Fruit fly (Drosophila melanogaster) whole organism, prepupa: ENCODE data around the gene CG13041.

Experiments used
- Blimp-1 ChIP-seq: fragments of 200-800 bp; sonication (Bioruptor generic); optimal IDR thresholded peaks from 3 replicates; lab custom pipeline; 2017; ENCODE audit warnings: missing biosample characterization, missing genetic modification characterization, mild to moderate bottlenecking, moderate library complexity, missing genetic modification reagents
- CG10631 ChIP-seq: fragments of 200-800 bp; sonication (Bioruptor generic); optimal IDR thresholded peaks from 2 replicates; lab custom pipeline; 2016; ENCODE audit warnings: missing biosample characterization, missing genetic modification characterization
- CG10669 ChIP-seq: fragments of 200-800 bp; sonication (Bioruptor generic); optimal IDR thresholded peaks from 3 replicates; lab custom pipeline; 2018; ENCODE audit warnings: missing biosample characterization, mild to moderate bottlenecking, missing genetic modification characterization, moderate library complexity
- CG15336 ChIP-seq: fragments of 200-800 bp; sonication (Bioruptor generic); IDR thresholded peaks from 2 replicates; pipeline ENCODE4 v1.3.6; 2022; ENCODE audit warnings: missing biosample characterization, missing genetic modification characterization
- CG1621 ChIP-seq: fragments of 200-800 bp; sonication (Bioruptor generic); optimal IDR thresholded peaks from 3 replicates; lab custom pipeline; 2018; ENCODE audit warnings: missing biosample characterization, mild to moderate bottlenecking, missing genetic modification characterization
- CG16779 ChIP-seq: fragments of 200-800 bp; sonication (Bioruptor generic); optimal IDR thresholded peaks from 3 replicates; lab custom pipeline; 2017; ENCODE audit warnings: missing biosample characterization, mild to moderate bottlenecking, missing genetic modification characterization
- CG3032 ChIP-seq: fragments of 200-800 bp; optimal IDR thresholded peaks from 2 replicates; lab custom pipeline; 2019; ENCODE audit warnings: missing biosample characterization, mild to moderate bottlenecking, missing genetic modification characterization, moderate library complexity
- CG31627 ChIP-seq: fragments of 200-800 bp; sonication (Bioruptor generic); optimal IDR thresholded peaks from 3 replicates; lab custom pipeline; 2016; ENCODE audit warnings: missing biosample characterization, missing genetic modification characterization
- CG34406 ChIP-seq: fragments of 200-800 bp; sonication (Bioruptor generic); optimal IDR thresholded peaks from 3 replicates; lab custom pipeline; 2016; ENCODE audit warnings: missing biosample characterization, missing genetic modification characterization
- CG4318 ChIP-seq: fragments of 200-800 bp; sonication (Bioruptor generic); optimal IDR thresholded peaks from 3 replicates; lab custom pipeline; 2017; ENCODE audit warnings: missing biosample characterization, mild to moderate bottlenecking, missing genetic modification characterization
- CG6792 ChIP-seq: fragments of 200-800 bp; sonication (Bioruptor generic); optimal IDR thresholded peaks from 3 replicates; lab custom pipeline; 2016; ENCODE audit warnings: missing biosample characterization, missing genetic modification characterization
- CG6808 ChIP-seq: fragments of 200-800 bp; sonication (Bioruptor generic); optimal IDR thresholded peaks from 3 replicates; lab custom pipeline; 2017; ENCODE audit warnings: missing biosample characterization, missing genetic modification characterization, mild to moderate bottlenecking, moderate library complexity, missing genetic modification reagents
- CG6854 ChIP-seq: fragments of 200-800 bp; sonication (Bioruptor generic); optimal IDR thresholded peaks from 2 replicates; lab custom pipeline; 2017; ENCODE audit warnings: missing biosample characterization, mild to moderate bottlenecking, missing genetic modification characterization
- CG7368 ChIP-seq: fragments of 200-800 bp; sonication (Bioruptor generic); optimal IDR thresholded peaks from 3 replicates; lab custom pipeline; 2016; ENCODE audit warnings: missing biosample characterization, missing genetic modification characterization
- CG8119 ChIP-seq: fragments of 200-800 bp; sonication (Bioruptor generic); IDR thresholded peaks from 3 replicates; pipeline ENCODE4 v1.3.6; 2022; ENCODE audit warnings: missing biosample characterization, missing genetic modification characterization
- CG9139 ChIP-seq: fragments of 200-800 bp; sonication (Bioruptor generic); optimal IDR thresholded peaks from 3 replicates; lab custom pipeline; 2017; ENCODE audit warnings: missing biosample characterization, mild to moderate bottlenecking, missing genetic modification characterization
- Eip75B ChIP-seq: fragments of 200-800 bp; sonication (Bioruptor generic); optimal IDR thresholded peaks from 3 replicates; lab custom pipeline; 2016; ENCODE audit warnings: missing biosample characterization, missing genetic modification characterization
- Eip78C ChIP-seq: fragments of 200-800 bp; sonication (Bioruptor generic); peaks from one replicate; lab custom pipeline; 2016; ENCODE audit warnings: missing biosample characterization, missing genetic modification characterization
- Eip93F ChIP-seq: fragments of 200-800 bp; sonication (Bioruptor generic); optimal IDR thresholded peaks from 2 replicates; lab custom pipeline; 2016; ENCODE audit warnings: missing biosample characterization, mild to moderate bottlenecking, missing genetic modification characterization
- Ets21C ChIP-seq: fragments of 200-800 bp; sonication (Bioruptor generic); optimal IDR thresholded peaks from 3 replicates; lab custom pipeline; 2016; ENCODE audit warnings: missing biosample characterization, missing genetic modification characterization
- Ets96B ChIP-seq: fragments of 200-800 bp; optimal IDR thresholded peaks from 2 replicates; lab custom pipeline; 2019; ENCODE audit warnings: missing biosample characterization, mild to moderate bottlenecking, missing genetic modification characterization, moderate library complexity
- Hr39 ChIP-seq: fragments of 200-800 bp; sonication (Bioruptor generic); optimal IDR thresholded peaks from 2 replicates; lab custom pipeline; 2016; ENCODE audit warnings: missing biosample characterization, missing genetic modification characterization
- Hr4 ChIP-seq: fragments of 200-800 bp; sonication (Bioruptor generic); optimal IDR thresholded peaks from 3 replicates; lab custom pipeline; 2016; ENCODE audit warnings: missing biosample characterization, missing genetic modification characterization
- Lpt ChIP-seq: fragments of 200-800 bp; sonication (Bioruptor generic); optimal IDR thresholded peaks from 3 replicates; lab custom pipeline; 2016; ENCODE audit warnings: missing biosample characterization, missing genetic modification characterization
- Met ChIP-seq: fragments of 200-800 bp; sonication (Bioruptor generic); optimal IDR thresholded peaks from 3 replicates; lab custom pipeline; 2016; ENCODE audit warnings: missing biosample characterization, missing genetic modification characterization
- Smox ChIP-seq: fragments of 200-800 bp; sonication (Bioruptor generic); optimal IDR thresholded peaks from 3 replicates; lab custom pipeline; 2016; ENCODE audit warnings: missing biosample characterization, missing genetic modification characterization
- Sox102F ChIP-seq: fragments of 200-800 bp; sonication (Bioruptor generic); optimal IDR thresholded peaks from 2 replicates; lab custom pipeline; 2016; ENCODE audit warnings: missing biosample characterization, mild to moderate bottlenecking, missing genetic modification characterization
- Sox14 ChIP-seq: fragments of 200-800 bp; sonication (Bioruptor generic); optimal IDR thresholded peaks from 3 replicates; lab custom pipeline; 2016; ENCODE audit warnings: missing biosample characterization, missing genetic modification characterization
- Sox15 ChIP-seq: fragments of 200-800 bp; sonication (Bioruptor generic); optimal IDR thresholded peaks from 3 replicates; lab custom pipeline; 2016; ENCODE audit warnings: missing biosample characterization, missing genetic modification characterization
- achi ChIP-seq: fragments of 200-800 bp; sonication (Bioruptor generic); optimal IDR thresholded peaks from 3 replicates; lab custom pipeline; 2016; ENCODE audit warnings: missing biosample characterization, missing genetic modification characterization
- acj6 ChIP-seq: fragments of 200-800 bp; sonication (Bioruptor generic); optimal IDR thresholded peaks from 3 replicates; lab custom pipeline; 2016; ENCODE audit warnings: missing biosample characterization, missing genetic modification characterization
- cyc ChIP-seq: fragments of 200-800 bp; sonication (Bioruptor generic); optimal IDR thresholded peaks from 3 replicates; lab custom pipeline; 2016; ENCODE audit warnings: missing biosample characterization, missing genetic modification characterization
- eg ChIP-seq: fragments of 200-800 bp; sonication (Bioruptor generic); IDR thresholded peaks from 3 replicates; pipeline ENCODE4 v1.3.6; 2022; ENCODE audit warnings: missing biosample characterization, missing genetic modification characterization
- fd59A ChIP-seq: fragments of 200-800 bp; sonication (Bioruptor generic); optimal IDR thresholded peaks from 2 replicates; lab custom pipeline; 2017; ENCODE audit warnings: missing biosample characterization, mild to moderate bottlenecking, missing genetic modification characterization, missing genetic modification reagents
- fd85E ChIP-seq: fragments of 200-800 bp; sonication (Bioruptor generic); optimal IDR thresholded peaks from 3 replicates; lab custom pipeline; 2016; ENCODE audit warnings: missing biosample characterization, missing genetic modification characterization
- fkh ChIP-seq: fragments of 200-800 bp; sonication (Bioruptor generic); optimal IDR thresholded peaks from 3 replicates; lab custom pipeline; 2017; ENCODE audit warnings: missing biosample characterization, mild to moderate bottlenecking, missing genetic modification characterization, moderate library complexity
- lz ChIP-seq: fragments of 200-800 bp; sonication (Bioruptor generic); optimal IDR thresholded peaks from 3 replicates; lab custom pipeline; 2016; ENCODE audit warnings: missing biosample characterization, missing genetic modification characterization
- net ChIP-seq: fragments of 200-800 bp; sonication (Bioruptor generic); optimal IDR thresholded peaks from 3 replicates; lab custom pipeline; 2016; ENCODE audit warnings: missing biosample characterization, missing genetic modification characterization
- pdm3 ChIP-seq: fragments of 200-800 bp; sonication (Bioruptor generic); optimal IDR thresholded peaks from 3 replicates; lab custom pipeline; 2016; ENCODE audit warnings: missing biosample characterization, missing genetic modification characterization
- salr ChIP-seq, 2 experiments: fragments of 200-800 bp; sonication (Bioruptor generic); optimal IDR thresholded peaks; 3 replicates each; lab custom pipeline; 2016 to 2018; ENCODE audit warnings: missing biosample characterization in 2 of 2, missing genetic modification characterization in 2 of 2, mild to moderate bottlenecking in 1 of 2
- spab ChIP-seq: fragments of 200-800 bp; sonication (Bioruptor generic); optimal IDR thresholded peaks from 2 replicates; lab custom pipeline; 2017; ENCODE audit warnings: missing biosample characterization, mild to moderate bottlenecking, missing genetic modification characterization, missing genetic modification reagents
- topi ChIP-seq: fragments of 200-800 bp; sonication (Bioruptor generic); optimal IDR thresholded peaks from 3 replicates; lab custom pipeline; 2016; ENCODE audit warnings: missing biosample characterization, missing genetic modification characterization
- vri ChIP-seq: fragments of 200-800 bp; sonication (Bioruptor generic); optimal IDR thresholded peaks from 3 replicates; lab custom pipeline; 2016; ENCODE audit warnings: missing biosample characterization, mild to moderate bottlenecking, missing genetic modification characterization

The CG13041 gene

dm6 chr3L:16289067-16289466, 30.3 kb downstream of the CG13041 start (continued):
- TF ChIP-seq Blimp-1 (GFP tag; lab: Kevin White, UChicago) (no peak), salr (GFP tag; optimal IDR thresholded peaks at IDR 0.05; lab: Kevin White, UChicago) (no peak), Sox102F (GFP tag; lab: Kevin White, UChicago) (no peak), Hr39 (GFP tag; lab: Kevin White, UChicago) (no peak), CG6854 (GFP tag; lab: Kevin White, UChicago) (no peak), CG9139 (GFP tag; lab: Kevin White, UChicago) (no peak), Hr4 (peak; percentile 18), fkh (no peak), net (GFP tag; lab: Kevin White, UChicago) (no peak), cyc (GFP tag; lab: Kevin White, UChicago) (no peak), Met (GFP tag; lab: Kevin White, UChicago) (no peak), CG15336 (GFP tag; lab: Robert Waterston, UW) (peak; percentile 8; the same call in 1 of the 2 replicates), CG31627 (GFP tag; lab: Kevin White, UChicago) (no peak), CG16779 (tag; lab: Kevin White, UChicago) (no peak), acj6 (GFP tag; lab: Kevin White, UChicago) (peak; percentile 30), Eip93F (GFP tag; lab: Kevin White, UChicago) (no peak), fd59A (GFP tag; lab: Kevin White, UChicago) (no peak), pdm3 (GFP tag; lab: Kevin White, UChicago) (peak; percentile 10), achi (GFP tag; lab: Kevin White, UChicago) (peak; percentile 23), CG3032 (no peak), CG10669 (GFP tag; lab: Kevin White, UChicago) (peak; percentile 4), Eip75B (GFP tag; lab: Kevin White, UChicago) (no peak), CG4318 (no peak), Sox15 (GFP tag; lab: Kevin White, UChicago) (no peak), CG6808 (no peak), Eip78C (GFP tag; lab: Kevin White, UChicago) (peak; percentile 73), CG10631 (GFP tag; lab: Kevin White, UChicago) (peak; percentile 33), CG6792 (GFP tag; lab: Kevin White, UChicago) (no peak), CG1621 (peak; percentile 12), Ets96B (tag; lab: Kevin White, UChicago) (peak; percentile 14), Smox (no peak), CG7368 (GFP tag; lab: Kevin White, UChicago) (no peak), lz (no peak), fd85E (GFP tag; lab: Kevin White, UChicago) (no peak), CG34406 (peak; percentile 5), Ets21C (GFP tag; lab: Kevin White, UChicago) (no peak), eg (GFP tag; lab: Robert Waterston, UW) (peak; percentile 14; the same call in 1 of the 3 replicates), CG8119 (peak; percentile 46; the same call in 1 of the 3 replicates), Lpt (GFP tag; lab: Kevin White, UChicago) (no peak)

DNA sequence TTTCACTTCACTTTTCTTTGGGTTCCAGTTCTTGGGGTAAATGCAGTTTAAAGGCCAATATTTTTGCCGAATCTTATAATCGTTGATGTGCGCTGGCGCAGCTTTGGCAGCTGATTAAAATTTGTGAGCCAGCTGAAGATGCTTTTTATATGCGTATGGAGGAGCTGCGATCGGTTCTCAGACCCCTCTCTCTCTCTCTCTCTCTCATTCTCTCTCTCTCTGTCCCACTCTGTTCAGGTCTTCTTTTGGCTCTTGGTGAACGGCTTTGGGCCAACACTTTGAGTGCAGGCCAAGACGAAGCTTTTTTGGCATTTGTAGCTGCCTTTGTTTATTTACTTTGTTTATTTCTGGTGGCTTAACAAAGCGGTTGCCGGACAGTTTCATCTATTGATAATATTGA, 31.0 kb downstream of the CG13041 start, which contains the start of gene CG13046:
Gene CG13046 (minus strand): TSS at position 101 of the 400 bp plus-strand sequence.
- TF ChIP-seq acj6 (GFP tag; lab: Kevin White, UChicago) = no peak
- no peak for TF ChIP-seq CG8119
- TF ChIP-seq CG3032 = no peak
- TF ChIP-seq net (GFP tag; lab: Kevin White, UChicago) = no peak
- TF ChIP-seq topi (GFP tag; lab: Kevin White, UChicago) = no peak
- no peak for TF ChIP-seq vri (GFP tag; lab: Kevin White, UChicago)
- no peak for TF ChIP-seq spab (GFP tag; lab: Kevin White, UChicago)
- no peak for TF ChIP-seq Eip93F (GFP tag; lab: Kevin White, UChicago)
- TF ChIP-seq Ets21C (GFP tag; lab: Kevin White, UChicago) = no peak
- no peak for TF ChIP-seq Sox14 (GFP tag; lab: Kevin White, UChicago)
- no peak for TF ChIP-seq Lpt (GFP tag; lab: Kevin White, UChicago)
